Worm (Caenorhabditis elegans): Measurements from ENCODE around the gene C35D10.1.
A peak's percentile ranks its signal among the peaks of the same experiment; 100 is the strongest.

C35D10.1 gene

DNA sequence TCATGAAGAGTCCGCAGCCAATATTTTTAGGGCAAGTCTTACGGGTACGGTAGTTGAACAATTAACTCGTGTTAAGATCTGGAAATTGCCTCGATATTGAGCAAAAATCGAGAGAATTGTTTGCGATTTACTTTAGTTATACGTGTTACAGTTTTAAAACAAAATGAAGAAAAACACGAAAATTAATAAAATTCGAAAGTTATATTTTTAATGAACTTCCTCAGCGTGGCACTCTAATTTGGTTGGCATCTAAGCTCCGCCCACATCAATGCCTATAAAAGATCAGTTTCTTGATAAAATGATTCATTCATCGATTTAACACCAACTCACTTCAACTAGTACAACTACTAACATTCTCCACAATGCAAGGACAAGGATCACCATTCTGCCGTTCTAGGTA, 9.1 kb upstream of the C35D10.1 start, which contains the start of gene gipc-1:
TSS of gene gipc-1 (plus strand) at position 301 of the 400 bp plus-strand sequence.
- TF ChIP-seq ceh-82 (tag; optimal IDR thresholded peaks at IDR 0.05) (no peak), irx-1 (tag; optimal IDR thresholded peaks at IDR 0.05) (no peak), hlh-4 (tag; optimal IDR thresholded peaks at IDR 0.05) (no peak), zag-1 (tag; optimal IDR thresholded peaks at IDR 0.05) (no peak), skn-1 (tag; optimal IDR thresholded peaks at IDR 0.05) (no peak), nhr-11 (tag; optimal IDR thresholded peaks at IDR 0.05) (no peak), egl-13 (tag; optimal IDR thresholded peaks at IDR 0.05) (no peak), nhr-77 (tag; optimal IDR thresholded peaks at IDR 0.05) (no peak), isw-1 (GFP tag; IDR thresholded peaks at IDR 0.05) (no peak), dsc-1 (tag; optimal IDR thresholded peaks at IDR 0.05) (no peak), grh-1 (GFP tag; IDR thresholded peaks at IDR 0.05) (no peak), nhr-90 (tag; optimal IDR thresholded peaks at IDR 0.05; ENCODE audit: poor library complexity) (no peak), egl-27 (tag; optimal IDR thresholded peaks at IDR 0.05) (no peak)

DNA sequence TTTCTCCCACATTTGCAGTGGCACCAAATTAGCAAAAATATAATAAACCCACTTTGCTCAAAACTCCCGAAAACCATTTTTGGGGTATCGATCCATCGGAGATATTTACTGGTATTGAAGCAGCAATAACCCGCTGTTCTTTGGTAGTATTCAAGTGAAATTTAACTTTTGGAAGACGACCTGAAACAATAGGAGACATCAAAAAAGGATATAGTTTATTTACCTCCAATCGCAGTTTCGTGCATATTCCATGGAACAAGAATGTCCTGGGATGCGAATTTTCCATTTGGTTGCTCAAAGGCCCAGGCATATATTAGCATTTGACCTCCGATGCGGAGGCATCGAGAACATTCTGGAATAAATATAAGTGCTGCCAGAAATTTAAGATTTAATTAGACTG, 6.2 kb upstream of the C35D10.1 start:
- no peak for TF ChIP-seq xbp-1 (tag; optimal IDR thresholded peaks at IDR 0.05)
- no peak for TF ChIP-seq nhr-90 (tag; optimal IDR thresholded peaks at IDR 0.05; ENCODE audit: poor library complexity)
- TF ChIP-seq aly-2 (tag; optimal IDR thresholded peaks at IDR 0.05) = no peak
- no peak for TF ChIP-seq C04F5.9 (tag; optimal IDR thresholded peaks at IDR 0.05)
- no peak for TF ChIP-seq pqm-1 (tag; optimal IDR thresholded peaks at IDR 0.05)
- no peak for TF ChIP-seq aha-1 (tag; optimal IDR thresholded peaks at IDR 0.05)
- no peak for TF ChIP-seq nhr-237 (tag; optimal IDR thresholded peaks at IDR 0.05)
- no peak for TF ChIP-seq rnt-1 (tag; optimal IDR thresholded peaks at IDR 0.05)
- no peak for TF ChIP-seq ceh-63 (GFP tag; optimal IDR thresholded peaks at IDR 0.05)
- TF ChIP-seq C16A3.4 (tag; optimal IDR thresholded peaks at IDR 0.05) = no peak

DNA sequence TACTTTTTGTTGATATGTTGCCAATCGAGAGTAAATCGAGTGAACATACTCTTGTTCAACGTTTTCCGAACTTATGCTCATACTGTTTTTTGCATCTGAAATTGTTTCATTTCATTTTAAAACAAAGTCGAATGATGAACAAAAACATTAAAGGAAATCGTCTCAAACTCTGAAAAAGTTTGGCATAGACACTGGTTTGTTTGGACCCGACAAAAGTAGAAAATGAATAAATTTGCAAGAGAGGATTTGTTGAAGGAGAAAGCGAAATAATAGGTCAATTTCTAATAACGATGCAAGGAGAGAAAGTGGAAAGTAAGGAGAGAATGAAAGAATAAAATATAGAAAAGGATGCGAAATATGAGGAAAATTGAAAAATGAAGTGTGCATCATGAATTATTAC, 4.9 kb upstream of the C35D10.1 start, which contains the start of gene C35D10.12:
TSS of gene C35D10.12 (minus strand) at position 101 of the 400 bp plus-strand sequence.
- TF ChIP-seq efl-1 (optimal IDR thresholded peaks at IDR 0.05) = no peak
- TF ChIP-seq efl-1 (GFP tag; optimal IDR thresholded peaks at IDR 0.05 in 1 of 2) = peak in 1 of 2 experiments; percentile 31
- TF ChIP-seq unc-62 (GFP tag; optimal IDR thresholded peaks at IDR 0.05) = no peak

DNA sequence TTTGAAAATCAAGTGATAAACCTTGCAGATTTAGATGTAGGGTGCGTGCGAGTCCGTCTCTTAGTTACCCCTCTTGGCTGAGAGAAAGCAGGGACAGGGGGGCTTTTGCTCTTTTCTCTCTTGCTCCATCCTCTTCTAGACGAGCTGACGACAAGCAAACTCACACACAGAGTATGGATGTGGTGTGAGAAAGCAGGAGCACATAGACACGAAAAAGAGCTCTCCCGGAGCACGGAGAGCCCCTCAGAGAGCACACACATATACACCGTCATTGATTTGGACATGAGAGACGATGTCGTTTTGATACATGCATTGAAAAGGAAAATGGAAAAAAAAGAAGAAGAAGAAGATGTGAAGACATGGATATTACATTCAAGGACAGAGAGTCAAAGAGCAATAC, 3.9 kb upstream of the C35D10.1 start:
- TF ChIP-seq egl-13 (tag; optimal IDR thresholded peaks at IDR 0.05) (peak; percentile 47), nhr-11 (tag; optimal IDR thresholded peaks at IDR 0.05) (no peak), efl-1 (optimal IDR thresholded peaks at IDR 0.05) (peak; percentile 2 to 34), efl-1 (GFP tag; optimal IDR thresholded peaks at IDR 0.05 in 1 of 2) (peak in 1 of 2 experiments; percentile 62), unc-62 (GFP tag; optimal IDR thresholded peaks at IDR 0.05) (no peak), nhr-47 (tag; optimal IDR thresholded peaks at IDR 0.05) (peak; percentile 3), fkh-10 (GFP tag; optimal IDR thresholded peaks at IDR 0.05) (peak; percentile 42), nhr-28 (tag; optimal IDR thresholded peaks at IDR 0.05) (no peak), C16A3.4 (tag; optimal IDR thresholded peaks at IDR 0.05) (no peak), ama-1 (optimal IDR thresholded peaks at IDR 0.05) (no peak), nhr-84 (tag; optimal IDR thresholded peaks at IDR 0.05) (no peak), swsn-7 (tag; optimal IDR thresholded peaks at IDR 0.05) (peak; percentile 2), pax-3 (tag; optimal IDR thresholded peaks at IDR 0.05) (no peak), mdl-1 (tag; optimal IDR thresholded peaks at IDR 0.05) (no peak), lin-14 (GFP tag; optimal IDR thresholded peaks at IDR 0.05) (peak; percentile 61), dpl-1 (GFP tag; optimal IDR thresholded peaks at IDR 0.05) (peak in 1 of 3 experiments; percentile 40), fkh-8 (tag; optimal IDR thresholded peaks at IDR 0.05) (peak; percentile 77), lin-35 (GFP tag; optimal IDR thresholded peaks at IDR 0.05) (peak in 1 of 2 experiments; percentile 20), nhr-71 (tag; optimal IDR thresholded peaks at IDR 0.05) (no peak), mep-1 (tag; optimal IDR thresholded peaks at IDR 0.05) (peak; percentile 38), unc-86 (tag; optimal IDR thresholded peaks at IDR 0.05) (peak; percentile 50), alr-1 (tag; optimal IDR thresholded peaks at IDR 0.05; ENCODE audit: borderline replicate concordance) (no peak), lsy-2 (tag; optimal IDR thresholded peaks at IDR 0.05) (peak in 1 of 2 experiments; percentile 7), ceh-82 (tag; optimal IDR thresholded peaks at IDR 0.05) (peak in 2 of 3 experiments; percentile 3 to 6), dsc-1 (tag; optimal IDR thresholded peaks at IDR 0.05) (peak; percentile 56)
